Worm (Caenorhabditis elegans) whole organism, L2 larva: ENCODE measurements around the gene frl-1.

Source experiments
- aly-2 ChIP-seq: fragments of 150-350 bp; optimal IDR thresholded peaks from 2 replicates; lab custom pipeline; 2014; ENCODE audit warnings: missing biosample characterization, missing genetic modification characterization
- ama-1 ChIP-seq: fragments of 150-350 bp; optimal IDR thresholded peaks from 2 replicates; lab custom pipeline; 2018; ENCODE audit warnings: inconsistent platforms
- gmeb-1 ChIP-seq: fragments of 150-350 bp; optimal IDR thresholded peaks from 2 replicates; lab custom pipeline; 2014; ENCODE audit warnings: missing biosample characterization, missing genetic modification characterization
- lin-39 ChIP-seq: fragments of 150-350 bp; optimal IDR thresholded peaks from 2 replicates; lab custom pipeline; 2014; ENCODE audit warnings: missing biosample characterization, missing genetic modification reagents, missing genetic modification characterization
- lsy-2 ChIP-seq, 2 experiments: fragments of 150-350 bp in 1 of 2; sonication (generic microtip) in 1 of 2; optimal IDR thresholded peaks; 2 replicates each; lab custom pipeline; 2014 to 2017; ENCODE audit warnings: missing biosample characterization in 2 of 2, missing genetic modification characterization in 2 of 2
- mdl-1 ChIP-seq, 2 experiments: fragments of 150-350 bp in 1 of 2; sonication (generic microtip) in 1 of 2; optimal IDR thresholded peaks; 2 replicates each; lab custom pipeline; 2017; ENCODE audit warnings: missing biosample characterization in 2 of 2, missing genetic modification characterization in 2 of 2
- nhr-12 ChIP-seq: fragments of 150-350 bp; optimal IDR thresholded peaks from 2 replicates; lab custom pipeline; 2014; ENCODE audit warnings: missing biosample characterization, missing genetic modification characterization
- skn-1 ChIP-seq: sonication (generic microtip); optimal IDR thresholded peaks from 2 replicates; lab custom pipeline; 2017; ENCODE audit warnings: missing biosample characterization, missing genetic modification characterization
- unc-39 ChIP-seq: fragments of 150-350 bp; optimal IDR thresholded peaks from 2 replicates; lab custom pipeline; 2014; ENCODE audit warnings: missing biosample characterization, missing genetic modification characterization
- unc-62 ChIP-seq: fragments of 150-350 bp; optimal IDR thresholded peaks from 2 replicates; lab custom pipeline; 2014; ENCODE audit warnings: missing biosample characterization, missing genetic modification reagents, missing genetic modification characterization
- zag-1 ChIP-seq: fragments of 150-350 bp; optimal IDR thresholded peaks from 2 replicates; lab custom pipeline; 2014; ENCODE audit warnings: missing biosample characterization, missing genetic modification characterization
- ztf-11 ChIP-seq: sonication (generic microtip); optimal IDR thresholded peaks from 2 replicates; lab custom pipeline; 2017; ENCODE audit warnings: missing biosample characterization, missing genetic modification characterization

ce11 chrIII:2111376-2111775, 12.6 kb upstream of the frl-1 start:
- no peak for TF ChIP-seq aly-2
- no peak for TF ChIP-seq nhr-12 (tag; lab: Kevin White, UChicago)
- TF ChIP-seq lsy-2 (tag; optimal IDR thresholded peaks at IDR 0.05; lab: Kevin White, UChicago) = no peak
- TF ChIP-seq skn-1 (tag; lab: Kevin White, UChicago) = no peak
- TF ChIP-seq ama-1 = no peak
- TF ChIP-seq lin-39 (tag; lab: Kevin White, UChicago) = no peak
- TF ChIP-seq mdl-1 (tag; optimal IDR thresholded peaks at IDR 0.05; lab: Kevin White, UChicago) = no peak
- TF ChIP-seq unc-39 (tag; lab: Kevin White, UChicago) = no peak
- TF ChIP-seq ztf-11 (tag; lab: Kevin White, UChicago) = no peak
- no peak for TF ChIP-seq gmeb-1 (tag; lab: Kevin White, UChicago)
- no peak for TF ChIP-seq zag-1 (tag; lab: Kevin White, UChicago)
- no peak for TF ChIP-seq unc-62 (GFP tag; lab: Kevin White, UChicago)
